Worm (Caenorhabditis elegans): ENCODE data around the gene cdk-11.1.

Gene cdk-11.1

ce11 chrII:7663028-7663427, 36.0 kb upstream of the cdk-11.1 start:
- TF ChIP-seq snpc-4 (tag; optimal IDR thresholded peaks at IDR 0.05) (no peak), ceh-9 (tag; optimal IDR thresholded peaks at IDR 0.05) (no peak), elt-1 (tag; optimal IDR thresholded peaks at IDR 0.05) (no peak), ztf-11 (tag; optimal IDR thresholded peaks at IDR 0.05) (no peak), aly-2 (tag; optimal IDR thresholded peaks at IDR 0.05) (no peak), ama-1 (optimal IDR thresholded peaks at IDR 0.05) (no peak), nhr-67 (tag; optimal IDR thresholded peaks at IDR 0.05) (no peak), egl-27 (tag; optimal IDR thresholded peaks at IDR 0.05) (no peak), fkh-2 (tag; optimal IDR thresholded peaks at IDR 0.05) (no peak), unc-62 (GFP tag; optimal IDR thresholded peaks at IDR 0.05) (no peak), ceh-28 (tag; optimal IDR thresholded peaks at IDR 0.05) (no peak), egl-5 (tag; optimal IDR thresholded peaks at IDR 0.05) (no peak)

ce11 chrII:7663704-7664660, 35.1 kb upstream of the cdk-11.1 start, which contains the start of the genes F18A1.7 and rpa-1:
Gene F18A1.7 (minus strand): TSS chrII:7663754.
Gene rpa-1 (plus strand): TSS chrII:7664582.
- TF ChIP-seq jun-1 (tag; optimal IDR thresholded peaks at IDR 0.05) (no peak), nhr-77 (tag; optimal IDR thresholded peaks at IDR 0.05) (no peak), nfya-1 (tag; optimal IDR thresholded peaks at IDR 0.05; ENCODE audit: insufficient read depth) (peak; percentile 15), hmg-11 (tag; optimal IDR thresholded peaks at IDR 0.05) (no peak), pha-4 (tag; optimal IDR thresholded peaks at IDR 0.05) (peak; percentile 54)

ce11 chrII:7666338-7666737, 32.7 kb upstream of the cdk-11.1 start:
- TF ChIP-seq mml-1 (tag; optimal IDR thresholded peaks at IDR 0.05) = no peak
- no peak for TF ChIP-seq fkh-10 (GFP tag; optimal IDR thresholded peaks at IDR 0.05)
- no peak for TF ChIP-seq nhr-77 (tag; optimal IDR thresholded peaks at IDR 0.05)
- TF ChIP-seq unc-39 (tag; optimal IDR thresholded peaks at IDR 0.05) = no peak
- TF ChIP-seq nhr-23 (tag; optimal IDR thresholded peaks at IDR 0.05) = no peak
- no peak for TF ChIP-seq egl-27 (tag; optimal IDR thresholded peaks at IDR 0.05)
- TF ChIP-seq skn-1 (tag; optimal IDR thresholded peaks at IDR 0.05) = no peak
- no peak for TF ChIP-seq nfya-1 (tag; optimal IDR thresholded peaks at IDR 0.05; ENCODE audit: insufficient read depth)
- no peak for TF ChIP-seq ceh-28 (tag; optimal IDR thresholded peaks at IDR 0.05)
- TF ChIP-seq mdl-1 (tag; optimal IDR thresholded peaks at IDR 0.05) = no peak
- TF ChIP-seq pha-4 (tag; optimal IDR thresholded peaks at IDR 0.05) = no peak

ce11 chrII:7666967-7667366, 32.1 kb upstream of the cdk-11.1 start, which contains the start of gene lir-2:
Gene lir-2 (plus strand): TSS chrII:7667267.
- no peak for TF ChIP-seq hmg-11 (tag; optimal IDR thresholded peaks at IDR 0.05)
- peak; percentile 66 for TF ChIP-seq nhr-25 (tag; optimal IDR thresholded peaks at IDR 0.05)

DNA sequence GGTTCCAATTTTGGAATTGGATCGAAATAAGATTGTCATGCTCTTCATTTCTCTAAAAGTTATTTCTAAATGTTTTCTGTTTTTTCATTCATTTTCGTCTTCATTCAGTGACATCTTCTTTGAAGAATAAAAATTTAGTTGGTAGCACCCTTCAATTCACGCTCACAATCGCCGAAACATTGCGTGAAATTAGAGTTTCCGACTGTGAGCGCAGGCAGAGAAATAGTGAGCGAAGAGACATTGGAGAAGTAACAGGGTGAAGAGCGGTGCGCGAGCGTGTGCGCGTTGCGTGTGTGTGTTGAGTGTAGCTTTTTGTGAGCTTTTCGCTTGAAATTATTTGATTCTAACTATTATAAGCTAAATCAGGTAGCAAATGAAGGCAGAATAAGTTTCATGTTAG, 29.6 kb upstream of the cdk-11.1 start:
- TF ChIP-seq egl-5 (tag; optimal IDR thresholded peaks at IDR 0.05) = no peak
- no peak for TF ChIP-seq ZK546.5 (tag; optimal IDR thresholded peaks at IDR 0.05)
- no peak for TF ChIP-seq nhr-23 (tag; optimal IDR thresholded peaks at IDR 0.05)
- TF ChIP-seq pha-4 (tag; optimal IDR thresholded peaks at IDR 0.05) = peak; percentile 45
- no peak for TF ChIP-seq zag-1 (tag; optimal IDR thresholded peaks at IDR 0.05)
- no peak for TF ChIP-seq nhr-28 (tag; optimal IDR thresholded peaks at IDR 0.05)
- TF ChIP-seq ceh-82 (tag; optimal IDR thresholded peaks at IDR 0.05) = no peak
- peak; percentile 46 for TF ChIP-seq lin-15B (tag; optimal IDR thresholded peaks at IDR 0.05)
- no peak for TF ChIP-seq nhr-67 (tag; optimal IDR thresholded peaks at IDR 0.05)
- TF ChIP-seq sea-2 (GFP tag; optimal IDR thresholded peaks at IDR 0.05) = no peak
- no peak for TF ChIP-seq ztf-4 (tag; optimal IDR thresholded peaks at IDR 0.05)
- peak; percentile 66 for TF ChIP-seq snpc-4 (tag; optimal IDR thresholded peaks at IDR 0.05)
- no peak for TF ChIP-seq pqm-1 (tag; optimal IDR thresholded peaks at IDR 0.05)
- TF ChIP-seq ama-1 (optimal IDR thresholded peaks at IDR 0.05) = no peak
- no peak for TF ChIP-seq R02D3.7 (tag; optimal IDR thresholded peaks at IDR 0.05)
- no peak for TF ChIP-seq skn-1 (tag; optimal IDR thresholded peaks at IDR 0.05)
- no peak for TF ChIP-seq ceh-9 (tag; optimal IDR thresholded peaks at IDR 0.05)
- no peak for TF ChIP-seq mdl-1 (tag; optimal IDR thresholded peaks at IDR 0.05)
- no peak for TF ChIP-seq daf-12 (tag; optimal IDR thresholded peaks at IDR 0.05)
- TF ChIP-seq lsy-12 (tag; optimal IDR thresholded peaks at IDR 0.05) = no peak
- no peak for TF ChIP-seq nhr-12 (tag; optimal IDR thresholded peaks at IDR 0.05)
- no peak for TF ChIP-seq unc-39 (tag; optimal IDR thresholded peaks at IDR 0.05)
- no peak for TF ChIP-seq elt-1 (tag; optimal IDR thresholded peaks at IDR 0.05)
- TF ChIP-seq aly-2 (tag; optimal IDR thresholded peaks at IDR 0.05) = no peak
- no peak for TF ChIP-seq nhr-43 (tag; optimal IDR thresholded peaks at IDR 0.05; ENCODE audit: poor library complexity, severe bottlenecking)
- peak; percentile 20 for TF ChIP-seq nhr-25 (tag; optimal IDR thresholded peaks at IDR 0.05)
- TF ChIP-seq mml-1 (tag; optimal IDR thresholded peaks at IDR 0.05) = no peak
- TF ChIP-seq fos-1 (tag; optimal IDR thresholded peaks at IDR 0.05) = no peak
- no peak for TF ChIP-seq unc-62 (GFP tag; optimal IDR thresholded peaks at IDR 0.05)
- TF ChIP-seq egl-27 (tag; optimal IDR thresholded peaks at IDR 0.05) = no peak
- no peak for TF ChIP-seq fkh-2 (tag; optimal IDR thresholded peaks at IDR 0.05)
- peak; percentile 9 for TF ChIP-seq fkh-10 (GFP tag; optimal IDR thresholded peaks at IDR 0.05)
- TF ChIP-seq elt-3 (tag; optimal IDR thresholded peaks at IDR 0.05) = no peak
- TF ChIP-seq elt-2 (tag; optimal IDR thresholded peaks at IDR 0.05) = peak; percentile 14
- no peak for TF ChIP-seq ceh-28 (tag; optimal IDR thresholded peaks at IDR 0.05)
- no peak for TF ChIP-seq ztf-11 (tag; optimal IDR thresholded peaks at IDR 0.05)

Data from whole organism, L3 larva.